Worm (Caenorhabditis elegans) whole organism, L1 larva: Measurements from ENCODE around the gene fbxa-104.

Experiments used
- Y116A8C.19 ChIP-seq: sonication (generic microtip); optimal IDR thresholded peaks from 2 replicates; lab custom pipeline; 2016; ENCODE audit warnings: missing compliant biosample characterization, missing genetic modification characterization, borderline replicate concordance
- aly-2 ChIP-seq: fragments of 150-350 bp; optimal IDR thresholded peaks from 2 replicates; lab custom pipeline; 2014; ENCODE audit warnings: missing biosample characterization, missing genetic modification characterization
- ceh-82 ChIP-seq, 3 experiments: fragments of 150-350 bp in 1 of 3; sonication (generic microtip) in 2 of 3; optimal IDR thresholded peaks; 2 replicates each; lab custom pipeline; 2014 to 2017; ENCODE audit warnings: missing biosample characterization in 3 of 3, missing genetic modification characterization in 3 of 3
- fos-1 ChIP-seq: fragments of 150-350 bp; optimal IDR thresholded peaks from 2 replicates; lab custom pipeline; 2014; ENCODE audit warnings: missing biosample characterization, missing genetic modification characterization
- lin-14 ChIP-seq: fragments of 200-800 bp; sonication (Bioruptor generic); optimal IDR thresholded peaks from 2 replicates; lab custom pipeline; 2018; ENCODE audit warnings: mild to moderate bottlenecking, missing genetic modification characterization, moderate library complexity, missing compliant biosample characterization
- lin-15B ChIP-seq: fragments of 150-350 bp; sonication (generic microtip); optimal IDR thresholded peaks from 3 replicates; lab custom pipeline; 2014; ENCODE audit warnings: missing biosample characterization, missing genetic modification characterization
- mab-9 ChIP-seq: fragments of 200-800 bp; sonication (Bioruptor generic); IDR thresholded peaks from 2 replicates; pipeline ENCODE4 v1.3.6; 2022; ENCODE audit warnings: missing genetic modification reagents, missing genetic modification characterization, missing compliant biosample characterization
- mdl-1 ChIP-seq, 2 experiments: fragments of 150-350 bp; optimal IDR thresholded peaks; 2 replicates each; lab custom pipeline; 2014 to 2017; ENCODE audit warnings: missing biosample characterization in 2 of 2, missing genetic modification characterization in 2 of 2, inconsistent platforms in 1 of 2
- nhr-77 ChIP-seq: fragments of 150-350 bp; optimal IDR thresholded peaks from 2 replicates; lab custom pipeline; 2014; ENCODE audit warnings: missing biosample characterization, missing genetic modification characterization
- rnt-1 ChIP-seq: sonication (generic microtip); optimal IDR thresholded peaks from 2 replicates; lab custom pipeline; 2016; ENCODE audit warnings: mild to moderate bottlenecking, missing genetic modification characterization, moderate library complexity, missing compliant biosample characterization
- unc-62 ChIP-seq: fragments of 150-350 bp; optimal IDR thresholded peaks from 2 replicates; lab custom pipeline; 2014; ENCODE audit warnings: missing biosample characterization, missing genetic modification reagents, missing genetic modification characterization
- ztf-11 ChIP-seq, 2 experiments: sonication (generic microtip); optimal IDR thresholded peaks; 2 replicates each; lab custom pipeline; 2016 to 2017; ENCODE audit warnings: missing genetic modification characterization in 2 of 2, missing biosample characterization in 1 of 2, missing compliant biosample characterization in 1 of 2
- ztf-4 ChIP-seq: fragments of 150-350 bp; optimal IDR thresholded peaks from 2 replicates; lab custom pipeline; 2014; ENCODE audit warnings: missing biosample characterization, missing genetic modification characterization

ce11 chrV:15445437-15445836 is 22.0 kb upstream of the fbxa-104 start, which contains the start of gene srh-239:
- TF ChIP-seq aly-2 (tag; lab: Kevin White, UChicago) (no peak), lin-14 (GFP tag; lab: Kevin White, UChicago) (no peak), unc-62 (no peak), Y116A8C.19 (tag; lab: Kevin White, UChicago) (no peak), lin-15B (tag; lab: Kevin White, UChicago) (no peak), ztf-11 (tag; optimal IDR thresholded peaks at IDR 0.05; lab: Kevin White, UChicago) (no peak), mdl-1 (tag; optimal IDR thresholded peaks at IDR 0.05; lab: Kevin White, UChicago) (no peak), rnt-1 (tag; lab: Kevin White, UChicago) (no peak), ceh-82 (tag; optimal IDR thresholded peaks at IDR 0.05; lab: Kevin White, UChicago) (no peak), mab-9 (GFP tag; lab: Robert Waterston, UW) (no peak), ztf-4 (no peak), fos-1 (tag; lab: Kevin White, UChicago) (no peak), nhr-77 (no peak)
